Fruit fly (Drosophila melanogaster): Measurements from ENCODE around the gene dsb.

Gene dsb

DNA sequence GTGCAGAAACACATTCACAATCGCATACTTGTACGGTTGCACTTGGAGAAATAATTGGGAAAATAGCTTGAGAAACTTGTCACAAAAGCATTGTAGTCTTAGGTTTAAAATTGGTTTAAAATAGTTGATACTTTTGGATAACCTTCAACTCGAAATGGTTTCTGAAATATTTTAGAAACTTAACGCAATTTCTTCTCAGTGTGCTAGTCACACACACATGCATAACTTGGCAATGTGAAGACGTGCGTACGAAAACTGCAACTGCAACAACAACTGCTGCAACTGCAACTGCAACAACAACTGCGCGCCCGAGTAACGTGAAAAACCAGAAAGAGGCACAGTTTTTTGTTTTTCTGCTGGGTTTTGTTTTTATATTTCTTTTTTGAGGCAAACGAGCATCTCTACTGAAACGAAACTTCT lies 23.9 kb downstream of the dsb start (continued):
- peak; percentile 70 for TF ChIP-seq Fer3 (tag; optimal IDR thresholded peaks at IDR 0.05)
- TF ChIP-seq Atf3 (GFP tag; optimal IDR thresholded peaks at IDR 0.05), result peak; percentile 82
- TF ChIP-seq CG15696 (tag; optimal IDR thresholded peaks at IDR 0.05), result peak; percentile 94
- TF ChIP-seq NC2α (GFP tag; optimal IDR thresholded peaks at IDR 0.05), result peak; percentile 61
- peak; percentile 86 to 92 for TF ChIP-seq chif (GFP tag; optimal IDR thresholded peaks at IDR 0.05)
- TF ChIP-seq CG14667 (GFP tag; IDR thresholded peaks at IDR 0.05), result peak; percentile 75
- peak; percentile 81 for TF ChIP-seq Chrac-16 (GFP tag; optimal IDR thresholded peaks at IDR 0.05)
- no peak for TF ChIP-seq Doc3 (GFP tag; IDR thresholded peaks at IDR 0.05; ENCODE audit: partially characterized antibody)
- peak; percentile 37; the same call in 1 of the 2 replicates for TF ChIP-seq ro (GFP tag; IDR thresholded peaks at IDR 0.05)
- TF ChIP-seq CG3847 (GFP tag; IDR thresholded peaks at IDR 0.05), result peak; percentile 61
- peak; percentile 55 for TF ChIP-seq odd (GFP tag; optimal IDR thresholded peaks at IDR 0.05)
- peak; percentile 98 for TF ChIP-seq sens (GFP tag)
- peak; percentile 80 for TF ChIP-seq wor (GFP tag; IDR thresholded peaks at IDR 0.05)
- TF ChIP-seq da (GFP tag; optimal IDR thresholded peaks at IDR 0.05), result peak; percentile 54
- peak; percentile 75 for TF ChIP-seq CG12236 (GFP tag; optimal IDR thresholded peaks at IDR 0.05)
- peak; percentile 88 for TF ChIP-seq CG4820 (GFP tag; optimal IDR thresholded peaks at IDR 0.05)
- peak in 1 of 2 experiments; percentile 28 for TF ChIP-seq crp (GFP tag; optimal IDR thresholded peaks at IDR 0.05)
- TF ChIP-seq CG7928 (GFP tag; optimal IDR thresholded peaks at IDR 0.05), result no peak
- TF ChIP-seq cato (GFP tag; optimal IDR thresholded peaks at IDR 0.05; ENCODE audit: borderline replicate concordance), result peak; percentile 61
- peak; percentile 42 for TF ChIP-seq CG4328 (GFP tag; optimal IDR thresholded peaks at IDR 0.05)
- peak; percentile 63 for TF ChIP-seq aop (GFP tag; IDR thresholded peaks at IDR 0.05)
- TF ChIP-seq trh (GFP tag; optimal IDR thresholded peaks at IDR 0.05), result peak; percentile 74
- TF ChIP-seq CG3407 (GFP tag; optimal IDR thresholded peaks at IDR 0.05), result peak; percentile 77
- peak; percentile 71 for TF ChIP-seq Aef1 (GFP tag; IDR thresholded peaks at IDR 0.05)
- no peak for TF ChIP-seq tna (GFP tag; IDR thresholded peaks at IDR 0.05; ENCODE audit: partially characterized antibody)
- TF ChIP-seq Dbx (GFP tag; IDR thresholded peaks at IDR 0.05), result no peak; the same call in 2 of the 3 replicates
- TF ChIP-seq abd-A (tag; optimal IDR thresholded peaks at IDR 0.05), result no peak
- TF ChIP-seq CG10366 (GFP tag; IDR thresholded peaks at IDR 0.05), result peak; percentile 88
- TF ChIP-seq Fer2 (tag; optimal IDR thresholded peaks at IDR 0.05), result peak; percentile 25
- peak; percentile 88 for TF ChIP-seq CG4404 (GFP tag; IDR thresholded peaks at IDR 0.05)
- peak; percentile 70; the same call in 1 of the 2 replicates for TF ChIP-seq peb (GFP tag; IDR thresholded peaks at IDR 0.05)
- TF ChIP-seq dmrt99B (tag; optimal IDR thresholded peaks at IDR 0.05), result peak; percentile 91
- peak; percentile 6 for TF ChIP-seq MESR4 (GFP tag; optimal IDR thresholded peaks at IDR 0.05)
- TF ChIP-seq Vsx1 (GFP tag; optimal IDR thresholded peaks at IDR 0.05), result no peak
- no peak for TF ChIP-seq Poxn (GFP tag; IDR thresholded peaks at IDR 0.05)
- no peak for TF ChIP-seq yki (optimal IDR thresholded peaks at IDR 0.05)
- TF ChIP-seq ac (GFP tag; optimal IDR thresholded peaks at IDR 0.05), result peak; percentile 82
- TF ChIP-seq CG2678 (tag; optimal IDR thresholded peaks at IDR 0.05), result peak; percentile 83
- no peak for TF ChIP-seq YL-1 (GFP tag; optimal IDR thresholded peaks at IDR 0.05)
- TF ChIP-seq bigmax (GFP tag; optimal IDR thresholded peaks at IDR 0.05), result no peak
- peak; percentile 40 for TF ChIP-seq pho (GFP tag; optimal IDR thresholded peaks at IDR 0.05)
- no peak for TF ChIP-seq CG34224 (GFP tag; IDR thresholded peaks at IDR 0.05; ENCODE audit: partially characterized antibody)
- peak; percentile 74 for TF ChIP-seq CG11247 (GFP tag; IDR thresholded peaks at IDR 0.05)
- no peak for TF ChIP-seq sc (optimal IDR thresholded peaks at IDR 0.05)
- TF ChIP-seq sc (GFP tag; optimal IDR thresholded peaks at IDR 0.05), result peak; percentile 78
- TF ChIP-seq B-H2 (GFP tag; optimal IDR thresholded peaks at IDR 0.05), result no peak
- TF ChIP-seq CG17829 (tag; optimal IDR thresholded peaks at IDR 0.05), result peak; percentile 85
- no peak for TF ChIP-seq crol (GFP tag; IDR thresholded peaks at IDR 0.05)
- TF ChIP-seq gsb (GFP tag; IDR thresholded peaks at IDR 0.05), result 0 out of 2 replicates have a peak, but pooled peaks have one; percentile 26
- TF ChIP-seq CG31365 (tag; optimal IDR thresholded peaks at IDR 0.05), result no peak
- peak; percentile 92 for TF ChIP-seq CG17328 (GFP tag; IDR thresholded peaks at IDR 0.05)
- TF ChIP-seq CoRest (tag; optimal IDR thresholded peaks at IDR 0.05), result peak; percentile 79

Data from whole organism, embryonic.